Worm (Caenorhabditis elegans) whole organism, late embryonic: Measurements from ENCODE around the gene sgcb-1.

ENCODE experiments used
- sox-4 ChIP-seq: sonication (generic microtip); optimal IDR thresholded peaks from 2 replicates; lab custom pipeline; 2017; ENCODE audit warnings: mild to moderate bottlenecking, missing genetic modification characterization, inconsistent platforms, missing compliant biosample characterization
- tbx-2 ChIP-seq: sonication (generic microtip); optimal IDR thresholded peaks from 2 replicates; lab custom pipeline; 2016; ENCODE audit warnings: missing genetic modification characterization, missing compliant biosample characterization

DNA sequence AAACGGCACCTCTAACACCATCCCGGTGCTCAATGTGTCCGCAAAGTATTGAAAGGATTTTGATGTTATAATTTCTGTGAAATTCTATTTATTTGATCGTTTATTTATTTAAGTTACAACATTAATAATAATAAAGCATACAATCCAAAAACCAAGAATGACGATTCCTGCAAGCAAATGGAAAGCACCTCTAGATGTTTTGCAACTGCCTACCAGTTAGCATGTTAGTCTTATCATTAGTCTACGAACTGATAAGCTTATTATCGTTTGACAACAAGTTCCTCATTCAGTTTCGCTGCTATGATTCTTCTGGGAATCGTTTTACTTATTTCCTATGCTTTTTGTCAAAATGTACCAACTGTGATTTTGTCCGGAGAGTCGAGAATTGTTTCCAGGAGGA, 26.4 kb upstream of the sgcb-1 start, which contains the start of gene K01A2.6:
- no peak for TF ChIP-seq tbx-2 (tag; lab: Kevin White, UChicago)
- TF ChIP-seq sox-4 (tag; lab: Kevin White, UChicago): no peak
